Worm (Caenorhabditis elegans) whole organism, L4 larva: ENCODE measurements around the gene xtr-2.
A peak's percentile ranks its signal among the peaks of the same experiment; 100 is the strongest.

Experiments
- F10B5.3 ChIP-seq: sonication (generic microtip); optimal IDR thresholded peaks from 2 replicates; lab custom pipeline; 2016; ENCODE audit warnings: mild to moderate bottlenecking, missing genetic modification characterization, missing compliant biosample characterization
- T20F7.1 ChIP-seq: fragments of 200-800 bp; sonication (Bioruptor generic); optimal IDR thresholded peaks from 2 replicates; lab custom pipeline; 2018; ENCODE audit warnings: mild to moderate bottlenecking, missing genetic modification characterization, missing compliant biosample characterization
- aly-2 ChIP-seq: sonication (generic microtip); optimal IDR thresholded peaks from 2 replicates; lab custom pipeline; 2018; ENCODE audit warnings: missing biosample characterization, missing genetic modification characterization
- arid-1 ChIP-seq: fragments of 200-800 bp; sonication (Bioruptor generic); conservative IDR thresholded peaks from 2 replicates; pipeline ENCODE4 v1.3.6; 2022; ENCODE audit warnings: missing genetic modification reagents, missing genetic modification characterization, missing compliant biosample characterization
- ceh-32 ChIP-seq: sonication (generic microtip); optimal IDR thresholded peaks from 2 replicates; lab custom pipeline; 2016; ENCODE audit warnings: mild to moderate bottlenecking, missing genetic modification characterization, missing compliant biosample characterization; ENCODE audit not compliant: poor library complexity
- ceh-44 ChIP-seq: fragments of 200-800 bp; sonication (Bioruptor generic); IDR thresholded peaks from 2 replicates; pipeline ENCODE4 v1.3.6; 2022; ENCODE audit warnings: missing genetic modification reagents, missing genetic modification characterization, missing compliant biosample characterization
- ceh-82 ChIP-seq: sonication (generic microtip); optimal IDR thresholded peaks from 2 replicates; lab custom pipeline; 2017; ENCODE audit warnings: missing biosample characterization, missing genetic modification characterization
- ctbp-1 ChIP-seq: fragments of 200-800 bp; sonication (Bioruptor generic); IDR thresholded peaks from 2 replicates; pipeline ENCODE4 v1.3.6; 2022; ENCODE audit warnings: missing genetic modification reagents, missing genetic modification characterization, missing compliant biosample characterization
- daf-12 ChIP-seq: fragments of 150-350 bp; optimal IDR thresholded peaks from 2 replicates; lab custom pipeline; 2014; ENCODE audit warnings: missing biosample characterization, missing genetic modification reagents, missing genetic modification characterization
- daf-19 ChIP-seq: fragments of 200-800 bp; sonication (Bioruptor generic); conservative IDR thresholded peaks from 2 replicates; pipeline ENCODE4 v1.3.6; 2022; ENCODE audit warnings: missing genetic modification characterization, missing compliant biosample characterization
- duxl-1 ChIP-seq: sonication (generic microtip); optimal IDR thresholded peaks from 2 replicates; lab custom pipeline; 2016; ENCODE audit warnings: mild to moderate bottlenecking, missing genetic modification characterization, moderate library complexity, missing compliant biosample characterization; ENCODE audit not compliant: poor library complexity
- egl-27 ChIP-seq: sonication (generic microtip); optimal IDR thresholded peaks from 3 replicates; lab custom pipeline; 2017; ENCODE audit warnings: missing biosample characterization, missing genetic modification reagents, missing genetic modification characterization
- fkh-10 ChIP-seq: fragments of 150-350 bp; optimal IDR thresholded peaks from 2 replicates; lab custom pipeline; 2014; ENCODE audit warnings: missing biosample characterization, missing genetic modification reagents, missing genetic modification characterization
- hif-1 ChIP-seq, 2 experiments: sonication (generic microtip); optimal IDR thresholded peaks; 2 replicates each; lab custom pipeline; 2016 to 2017; ENCODE audit warnings: missing compliant biosample characterization in 2 of 2, missing genetic modification characterization in 2 of 2, missing genetic modification reagents in 2 of 2, missing genotype in 2 of 2, mild to moderate bottlenecking in 1 of 2
- hlh-11 ChIP-seq: fragments of 200-800 bp; sonication (Bioruptor generic); optimal IDR thresholded peaks from 2 replicates; lab custom pipeline; 2018; ENCODE audit warnings: mild to moderate bottlenecking, missing genetic modification characterization, missing compliant biosample characterization
- hlh-30 ChIP-seq: sonication (generic microtip); optimal IDR thresholded peaks from 2 replicates; lab custom pipeline; 2017; ENCODE audit warnings: antibody characterized with exemption, mild to moderate bottlenecking, missing genetic modification characterization, missing compliant biosample characterization; ENCODE audit not compliant: insufficient read depth
- lim-7 ChIP-seq: fragments of 200-800 bp; sonication (Bioruptor generic); IDR thresholded peaks from 2 replicates; pipeline ENCODE4 v1.3.6; 2022; ENCODE audit warnings: missing genetic modification characterization, missing compliant biosample characterization
- lin-15B ChIP-seq: fragments of 150-350 bp; sonication (generic microtip); optimal IDR thresholded peaks from 3 replicates; lab custom pipeline; 2014; ENCODE audit warnings: missing biosample characterization, missing genetic modification characterization
- lir-3 ChIP-seq: sonication (generic microtip); optimal IDR thresholded peaks from 2 replicates; lab custom pipeline; 2016; ENCODE audit warnings: mild to moderate bottlenecking, missing genetic modification characterization, missing compliant biosample characterization
- lsy-2 ChIP-seq, 2 experiments: fragments of 150-350 bp in 1 of 2; sonication (generic microtip) in 1 of 2; optimal IDR thresholded peaks; 2 replicates each; lab custom pipeline; 2014 to 2017; ENCODE audit warnings: missing biosample characterization in 2 of 2, missing genetic modification characterization in 2 of 2
- madf-5 ChIP-seq, 2 experiments: fragments of 200-800 bp; sonication (Bioruptor generic); IDR thresholded peaks; 2 replicates each; pipeline ENCODE4 v1.3.6; 2022; ENCODE audit warnings: missing compliant biosample characterization in 2 of 2, missing genetic modification characterization in 2 of 2
- mdt-29 ChIP-seq: fragments of 200-800 bp; sonication (Bioruptor generic); IDR thresholded peaks from 2 replicates; pipeline ENCODE4 v1.3.6; 2022; ENCODE audit warnings: missing genetic modification reagents, missing genetic modification characterization, missing compliant biosample characterization
- mep-1 ChIP-seq: fragments of 150-350 bp; sonication (generic microtip); optimal IDR thresholded peaks from 3 replicates; lab custom pipeline; 2014; ENCODE audit warnings: missing biosample characterization, missing genetic modification characterization
- nhr-10 ChIP-seq: fragments of 150-350 bp; optimal IDR thresholded peaks from 2 replicates; lab custom pipeline; 2014; ENCODE audit warnings: missing biosample characterization, missing genetic modification characterization
- nhr-111 ChIP-seq: fragments of 200-800 bp; sonication (Bioruptor generic); optimal IDR thresholded peaks from 2 replicates; lab custom pipeline; 2018; ENCODE audit warnings: mild to moderate bottlenecking, missing genetic modification characterization, missing compliant biosample characterization
- nhr-25 ChIP-seq: sonication (generic microtip); optimal IDR thresholded peaks from 2 replicates; lab custom pipeline; 2017; ENCODE audit warnings: missing genetic modification characterization, mild to moderate bottlenecking, missing compliant biosample characterization, antibody characterized with exemption, moderate library complexity, borderline replicate concordance; ENCODE audit not compliant: insufficient read depth
- nhr-28 ChIP-seq: fragments of 150-350 bp; optimal IDR thresholded peaks from 2 replicates; lab custom pipeline; 2014; ENCODE audit warnings: missing biosample characterization, missing genetic modification characterization
- nhr-41 ChIP-seq: fragments of 200-800 bp; sonication (Bioruptor generic); IDR thresholded peaks from 2 replicates; pipeline ENCODE4 v1.3.6; 2022; ENCODE audit warnings: missing genetic modification reagents, missing genetic modification characterization, missing compliant biosample characterization
- nhr-42 ChIP-seq: fragments of 200-800 bp; sonication (Bioruptor generic); IDR thresholded peaks from 2 replicates; pipeline ENCODE4 v1.3.6; 2022; ENCODE audit warnings: missing genetic modification characterization, missing compliant biosample characterization
- nhr-48 ChIP-seq: sonication (generic microtip); optimal IDR thresholded peaks from 2 replicates; lab custom pipeline; 2016; ENCODE audit warnings: mild to moderate bottlenecking, missing genetic modification characterization, missing compliant biosample characterization
- nhr-77 ChIP-seq: fragments of 150-350 bp; optimal IDR thresholded peaks from 2 replicates; lab custom pipeline; 2014; ENCODE audit warnings: missing biosample characterization, missing genetic modification characterization
- pha-4 ChIP-seq, 2 experiments: fragments of 150-350 bp in 1 of 2; fragments of 200-800 bp in 1 of 2; sonication (Bioruptor generic) in 1 of 2; IDR thresholded peaks in 1 of 2; optimal IDR thresholded peaks in 1 of 2; 2 replicates each; pipeline versions ENCODE4 v1.3.6 to Lab custom; 2014 to 2022; ENCODE audit warnings: missing genetic modification characterization in 2 of 2, missing genetic modification reagents in 2 of 2, missing biosample characterization in 1 of 2, missing compliant biosample characterization in 1 of 2
- php-3 ChIP-seq: fragments of 200-800 bp; sonication (Bioruptor generic); IDR thresholded peaks from 2 replicates; pipeline ENCODE4 v1.3.6; 2022; ENCODE audit warnings: missing genetic modification reagents, missing genetic modification characterization, missing compliant biosample characterization
- rbr-2 ChIP-seq: sonication (generic microtip); optimal IDR thresholded peaks from 2 replicates; lab custom pipeline; 2016; ENCODE audit warnings: missing genotype, missing genetic modification characterization, missing compliant biosample characterization
- saeg-2 ChIP-seq: fragments of 200-800 bp; sonication (Bioruptor generic); IDR thresholded peaks from 2 replicates; pipeline ENCODE4 v1.3.6; 2022; ENCODE audit warnings: missing genetic modification reagents, missing genetic modification characterization, missing compliant biosample characterization
- set-16 ChIP-seq: fragments of 200-800 bp; sonication (Bioruptor generic); IDR thresholded peaks from 2 replicates; pipeline ENCODE4 v1.3.6; 2022; ENCODE audit warnings: missing genetic modification reagents, missing genetic modification characterization, missing compliant biosample characterization
- tra-1 ChIP-seq: fragments of 200-800 bp; sonication (Bioruptor generic); IDR thresholded peaks from 2 replicates; pipeline ENCODE4 v1.3.6; 2022; ENCODE audit warnings: missing genetic modification reagents, missing genetic modification characterization, missing compliant biosample characterization
- unc-39 ChIP-seq: sonication (generic microtip); optimal IDR thresholded peaks from 2 replicates; lab custom pipeline; 2017; ENCODE audit warnings: missing biosample characterization, missing genetic modification characterization
- vab-7 ChIP-seq: fragments of 200-800 bp; sonication (Bioruptor generic); IDR thresholded peaks from 2 replicates; pipeline ENCODE4 v1.3.6; 2022; ENCODE audit warnings: missing genetic modification reagents, missing genetic modification characterization, missing compliant biosample characterization
- zip-2 ChIP-seq: fragments of 150-350 bp; optimal IDR thresholded peaks from 2 replicates; lab custom pipeline; 2014; ENCODE audit warnings: missing biosample characterization, missing genetic modification characterization
- ztf-7 ChIP-seq: fragments of 150-350 bp; optimal IDR thresholded peaks from 2 replicates; lab custom pipeline; 2014; ENCODE audit warnings: missing biosample characterization, missing genetic modification characterization

Gene xtr-2

DNA sequence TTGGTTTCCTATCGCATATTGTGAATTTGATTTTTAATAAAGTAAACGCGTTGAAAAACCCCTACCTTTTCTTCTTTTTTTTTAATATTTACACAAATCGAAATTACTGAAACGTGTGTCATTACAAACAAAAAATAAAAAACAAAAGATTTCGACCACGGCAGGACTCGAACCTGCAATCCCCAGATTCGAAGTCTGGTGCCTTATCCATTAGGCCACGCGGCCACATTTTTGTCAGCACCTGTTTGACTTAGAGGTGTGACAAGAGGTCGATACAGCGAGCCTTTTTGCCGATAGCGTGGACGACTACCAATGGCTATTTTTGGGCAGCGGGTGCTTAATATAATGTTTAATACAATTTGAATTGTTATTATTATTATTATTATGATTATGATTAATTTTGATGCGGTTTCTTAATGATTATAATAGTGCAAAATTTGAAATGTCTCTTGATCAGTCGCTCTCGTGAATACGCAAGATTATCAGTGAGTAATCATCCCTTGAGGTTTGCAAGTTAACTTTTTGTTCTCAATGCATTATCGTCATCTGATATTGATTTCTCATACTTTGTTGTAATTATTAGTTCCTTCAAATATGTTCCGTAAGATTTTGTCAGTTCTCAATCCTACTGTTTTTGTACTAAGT is 22.6 kb downstream of the xtr-2 start, which contains the start of gene srd-44 (continued):
- TF ChIP-seq ctbp-1 (GFP tag; lab: Robert Waterston, UW) = no peak
- no peak for TF ChIP-seq tra-1
- TF ChIP-seq nhr-41 (GFP tag; lab: Robert Waterston, UW) = no peak; the same call in 1 of the 2 replicates
- TF ChIP-seq daf-19 (GFP tag; lab: Robert Waterston, UW) = peak; percentile 74
- no peak for TF ChIP-seq egl-27
- no peak for TF ChIP-seq zip-2
- no peak for TF ChIP-seq ceh-82 (tag; lab: Kevin White, UChicago)
- no peak for TF ChIP-seq nhr-111 (GFP tag; lab: Kevin White, UChicago)
- no peak for TF ChIP-seq unc-39 (tag; lab: Kevin White, UChicago)
- TF ChIP-seq aly-2 (tag; lab: Kevin White, UChicago) = no peak
- no peak for TF ChIP-seq nhr-28
- peak; percentile 43 for TF ChIP-seq nhr-48 (tag; lab: Kevin White, UChicago)
- TF ChIP-seq pha-4 (GFP tag; IDR thresholded peaks at IDR 0.05; lab: Robert Waterston, UW) = peak; percentile 73; the same call in 1 of the 2 replicates
- no peak for TF ChIP-seq pha-4 (tag; optimal IDR thresholded peaks at IDR 0.05; lab: Kevin White, UChicago)
- TF ChIP-seq hlh-30 (tag; lab: Kevin White, UChicago) = no peak
- no peak for TF ChIP-seq fkh-10
- 0 out of 2 replicates have a peak, but pooled peaks have one; percentile 5 for TF ChIP-seq ceh-44
- TF ChIP-seq nhr-77 (tag; lab: Kevin White, UChicago) = no peak
- TF ChIP-seq lsy-2 (tag; optimal IDR thresholded peaks at IDR 0.05; lab: Kevin White, UChicago) = no peak
- no peak for TF ChIP-seq lir-3 (tag; lab: Kevin White, UChicago)
- TF ChIP-seq php-3 (GFP tag; lab: Robert Waterston, UW) = no peak
- no peak for TF ChIP-seq ztf-7
- TF ChIP-seq vab-7 (GFP tag; lab: Robert Waterston, UW) = no peak; the same call in 1 of the 2 replicates
- TF ChIP-seq rbr-2 (tag; lab: Kevin White, UChicago) = no peak
- TF ChIP-seq nhr-10 (tag; lab: Kevin White, UChicago) = no peak
- TF ChIP-seq F10B5.3 (tag; lab: Kevin White, UChicago) = no peak
- TF ChIP-seq set-16 (GFP tag; lab: Robert Waterston, UW) = no peak
- TF ChIP-seq mdt-29 (GFP tag; lab: Robert Waterston, UW) = no peak
- no peak for TF ChIP-seq arid-1
- 0 out of 2 replicates have a peak, but pooled peaks have one; percentile 47 for TF ChIP-seq nhr-42 (GFP tag; lab: Robert Waterston, UW)
- peak; percentile 39 for TF ChIP-seq duxl-1 (tag; lab: Kevin White, UChicago)
- TF ChIP-seq, all 104 proteins: peak for 12

DNA sequence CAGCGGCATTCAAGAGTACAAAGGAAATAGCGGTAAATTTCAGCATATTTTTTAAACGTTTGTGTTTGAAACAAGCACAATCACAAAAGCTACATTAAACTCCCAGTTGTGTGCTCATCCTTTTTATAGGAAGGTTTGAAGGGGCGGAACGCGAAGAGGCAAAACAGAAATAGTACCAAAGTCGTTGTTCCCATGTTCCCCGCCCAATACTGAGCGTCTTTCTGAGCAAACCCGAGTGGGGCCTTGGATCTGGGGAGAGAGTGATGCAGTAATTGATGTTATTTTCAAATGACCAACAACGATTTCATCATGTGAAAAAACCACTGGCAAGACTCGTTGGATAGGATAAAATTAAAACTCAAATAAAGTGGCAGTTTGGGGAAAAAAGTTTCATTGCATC is 26.0 kb downstream of the xtr-2 start, which contains the start of gene zig-2:
Gene zig-2, minus strand, starts transcription at position 101 of the 400 bp plus-strand sequence.
- TF ChIP-seq lim-7 (no peak), T20F7.1 (GFP tag; lab: Kevin White, UChicago) (no peak), hlh-11 (tag; lab: Kevin White, UChicago) (no peak), hif-1 (tag; optimal IDR thresholded peaks at IDR 0.05; lab: Kevin White, UChicago) (no peak), nhr-10 (tag; lab: Kevin White, UChicago) (no peak), mep-1 (tag; lab: Kevin White, UChicago) (no peak), ceh-32 (tag; lab: Kevin White, UChicago) (no peak), ceh-44 (no peak), nhr-41 (GFP tag; lab: Robert Waterston, UW) (no peak), daf-12 (no peak), nhr-25 (no peak), lin-15B (tag; lab: Kevin White, UChicago) (no peak), madf-5 (GFP tag; IDR thresholded peaks at IDR 0.05; lab: Robert Waterston, UW) (no peak), saeg-2 (no peak), aly-2 (tag; lab: Kevin White, UChicago) (no peak), daf-19 (GFP tag; lab: Robert Waterston, UW) (no peak), arid-1 (no peak)
- TF ChIP-seq, all 104 proteins: peak for 0
